Worm (Caenorhabditis elegans) whole organism, L1 larva: Measurements from ENCODE around the gene Y59H11AM.1.

Experiments
- fkh-4 ChIP-seq: sonication (generic microtip); optimal IDR thresholded peaks from 2 replicates; lab custom pipeline; 2016; ENCODE audit warnings: missing compliant biosample characterization, missing genetic modification characterization, borderline replicate concordance
- mdl-1 ChIP-seq, 2 experiments: fragments of 150-350 bp; optimal IDR thresholded peaks; 2 replicates each; lab custom pipeline; 2014 to 2017; ENCODE audit warnings: missing biosample characterization in 2 of 2, missing genetic modification characterization in 2 of 2, inconsistent platforms in 1 of 2
- nhr-11 ChIP-seq: fragments of 150-350 bp; optimal IDR thresholded peaks from 2 replicates; lab custom pipeline; 2014; ENCODE audit warnings: missing biosample characterization, missing genetic modification characterization
- pqm-1 ChIP-seq: sonication (generic microtip); optimal IDR thresholded peaks from 3 replicates; lab custom pipeline; 2017; ENCODE audit warnings: missing biosample characterization, missing genetic modification characterization
- snpc-4 ChIP-seq: fragments of 150-350 bp; optimal IDR thresholded peaks from 2 replicates; lab custom pipeline; 2014; ENCODE audit warnings: missing biosample characterization, missing genetic modification characterization

ce11 chrIV:8534997-8535414 lies 36.2 kb upstream of the Y59H11AM.1 start:
- peak; percentile 36 to 93 for TF ChIP-seq mdl-1 (tag; optimal IDR thresholded peaks at IDR 0.05; lab: Kevin White, UChicago)
- TF ChIP-seq snpc-4 (tag; lab: Kevin White, UChicago): no peak
- TF ChIP-seq fkh-4: no peak
- TF ChIP-seq pqm-1 (tag; lab: Kevin White, UChicago): no peak
- TF ChIP-seq nhr-11 (tag; lab: Kevin White, UChicago): no peak
